Worm (Caenorhabditis elegans) whole organism, midembryonic: Measurements from ENCODE around the gene F53E10.6.

Source experiments
- T22C8.4 ChIP-seq: fragments of 200-800 bp; sonication (Bioruptor generic); IDR thresholded peaks from 2 replicates; pipeline ENCODE4 v1.3.6; 2022; ENCODE audit warnings: missing genetic modification characterization, missing compliant biosample characterization
- cog-1 ChIP-seq: sonication (generic microtip); optimal IDR thresholded peaks from 2 replicates; lab custom pipeline; 2016; ENCODE audit warnings: missing genetic modification characterization, missing compliant biosample characterization
- flt-1 ChIP-seq: fragments of 200-800 bp; sonication (Bioruptor generic); IDR thresholded peaks from 2 replicates; pipeline ENCODE4 v1.3.6; 2022; ENCODE audit warnings: missing genetic modification characterization, missing compliant biosample characterization
- klf-2 ChIP-seq: fragments of 200-800 bp; sonication (Bioruptor generic); conservative IDR thresholded peaks from 2 replicates; pipeline ENCODE4 v1.3.6; 2022; ENCODE audit warnings: missing genetic modification reagents, missing genetic modification characterization, missing compliant biosample characterization
- med-1 ChIP-seq: sonication (generic microtip); optimal IDR thresholded peaks from 2 replicates; lab custom pipeline; 2017; ENCODE audit warnings: missing genetic modification characterization, mild to moderate bottlenecking, missing compliant biosample characterization, antibody characterized with exemption, missing genetic modification reagents; ENCODE audit not compliant: insufficient read depth
- tab-1 ChIP-seq: fragments of 200-800 bp; sonication (Bioruptor generic); IDR thresholded peaks from 2 replicates; pipeline ENCODE4 v1.3.6; 2022; ENCODE audit warnings: missing genetic modification characterization, missing compliant biosample characterization
- ztf-23 ChIP-seq: fragments of 200-800 bp; sonication (Bioruptor generic); IDR thresholded peaks from 2 replicates; pipeline ENCODE4 v1.3.6; 2022; ENCODE audit warnings: missing genetic modification reagents, missing genetic modification characterization, missing compliant biosample characterization
- ztf-29 ChIP-seq: fragments of 200-800 bp; sonication (Bioruptor generic); IDR thresholded peaks from 2 replicates; pipeline ENCODE4 v1.3.6; 2022; ENCODE audit warnings: missing genetic modification reagents, missing genetic modification characterization, missing compliant biosample characterization

DNA sequence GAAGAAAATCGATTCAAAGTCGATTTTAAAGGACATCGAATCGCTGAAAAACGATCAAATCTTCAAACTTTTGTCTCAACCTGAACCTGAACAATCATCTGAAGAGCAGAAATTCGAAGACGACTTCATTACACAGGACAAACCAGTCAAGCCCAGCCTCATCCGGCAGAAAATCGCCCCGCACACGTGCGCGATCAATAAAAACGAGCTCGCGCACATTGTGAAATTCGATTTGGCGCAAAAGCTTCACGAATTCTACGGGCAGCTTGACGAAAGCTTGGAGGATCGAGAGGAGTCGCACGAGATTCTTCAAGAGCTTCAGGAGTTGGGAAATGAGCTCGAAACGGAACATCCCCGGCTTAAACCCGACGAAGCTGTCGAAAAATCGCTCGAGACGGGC is 36.2 kb upstream of the F53E10.6 start, which contains the start of gene W02H5.2:
- TF ChIP-seq flt-1 (no peak), klf-2 (GFP tag; lab: Robert Waterston, UW) (no peak), tab-1 (GFP tag; lab: Robert Waterston, UW) (no peak), ztf-29 (GFP tag; lab: Robert Waterston, UW) (no peak), T22C8.4 (GFP tag; lab: Robert Waterston, UW) (no peak), cog-1 (no peak), ztf-23 (no peak), med-1 (GFP tag; lab: Kevin White, UChicago) (no peak)
